Fruit fly (Drosophila melanogaster): ENCODE data around the gene ouib.

ouib gene

DNA sequence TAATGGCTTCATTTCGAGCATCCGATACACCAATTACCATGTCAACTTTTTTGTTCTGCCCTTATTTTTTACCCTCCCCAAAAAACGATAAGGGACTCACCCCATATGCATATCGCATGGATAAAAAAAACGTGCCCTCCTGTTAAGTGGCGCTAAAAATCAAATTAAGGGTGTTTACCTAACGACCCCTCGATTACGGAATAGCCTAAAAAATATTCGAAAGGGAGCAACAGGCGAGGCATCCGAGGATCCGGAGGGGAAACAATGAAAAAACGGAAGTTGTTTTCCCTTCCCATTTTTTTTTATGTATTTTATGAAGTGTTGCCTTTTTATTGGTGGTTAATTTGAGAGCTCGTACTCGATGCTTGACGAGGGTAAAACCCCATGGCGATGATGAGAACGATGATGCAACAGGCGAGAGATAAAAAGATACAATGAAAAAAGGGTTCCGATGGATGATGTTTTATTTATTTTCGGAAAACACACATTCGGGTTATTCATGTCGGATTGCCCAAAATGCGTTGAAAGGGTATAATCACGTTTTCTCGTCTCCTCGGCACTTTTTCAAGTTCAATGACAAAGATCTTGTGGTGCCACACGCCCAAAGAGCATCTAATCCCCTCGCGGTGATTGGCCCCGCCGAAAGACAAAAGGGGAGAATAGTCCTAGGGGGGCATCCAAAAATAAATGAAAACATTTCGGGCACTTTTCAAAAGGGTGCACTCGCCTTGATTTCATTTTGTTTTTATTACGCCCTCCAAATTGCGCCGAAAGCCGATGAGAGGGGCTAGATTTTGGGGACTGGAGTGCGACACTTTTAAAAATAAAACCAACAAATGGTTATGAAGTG lies 40.7 kb upstream of the ouib start, which contains the start of gene CG44227 (continued):
- TF ChIP-seq ERR (GFP tag; optimal IDR thresholded peaks at IDR 0.05) (no peak), CG17568 (GFP tag; optimal IDR thresholded peaks at IDR 0.05) (no peak), Nf-YC (tag; optimal IDR thresholded peaks at IDR 0.05) (peak; percentile 49), CG31388 (GFP tag; optimal IDR thresholded peaks at IDR 0.05) (no peak), CG4282 (GFP tag; optimal IDR thresholded peaks at IDR 0.05) (no peak), jumu (GFP tag; optimal IDR thresholded peaks at IDR 0.05) (no peak), CG17912 (GFP tag; optimal IDR thresholded peaks at IDR 0.05) (no peak), grn (GFP tag; optimal IDR thresholded peaks at IDR 0.05) (peak; percentile 3), tll (GFP tag; optimal IDR thresholded peaks at IDR 0.05) (peak in 1 of 2 experiments; percentile 26), Hey (tag; optimal IDR thresholded peaks at IDR 0.05) (no peak), seq (GFP tag; IDR thresholded peaks at IDR 0.05) (no peak), CG13287 (GFP tag; IDR thresholded peaks at IDR 0.05; ENCODE audit: partially characterized antibody) (no peak), CG32532 (GFP tag; IDR thresholded peaks at IDR 0.05) (no peak), CG2712 (tag; optimal IDR thresholded peaks at IDR 0.05) (no peak), CG34376 (GFP tag; optimal IDR thresholded peaks at IDR 0.05) (no peak), slbo (GFP tag; IDR thresholded peaks at IDR 0.05) (no peak), lov (optimal IDR thresholded peaks at IDR 0.05) (no peak), lov (GFP tag; IDR thresholded peaks at IDR 0.05) (no peak), z (GFP tag; IDR thresholded peaks at IDR 0.05) (peak; percentile 26; the same call in 1 of the 3 replicates), E2f1 (GFP tag; IDR thresholded peaks at IDR 0.05) (no peak), Ada2b (GFP tag; IDR thresholded peaks at IDR 0.05) (no peak), CG12391 (tag; optimal IDR thresholded peaks at IDR 0.05) (no peak), scrt (GFP tag; optimal IDR thresholded peaks at IDR 0.05) (peak; percentile 80), nau (GFP tag; optimal IDR thresholded peaks at IDR 0.05) (no peak), PHDP (tag; optimal IDR thresholded peaks at IDR 0.05) (no peak), sc (optimal IDR thresholded peaks at IDR 0.05) (no peak), sc (GFP tag; optimal IDR thresholded peaks at IDR 0.05) (no peak), toy (GFP tag; IDR thresholded peaks at IDR 0.05) (no peak), ato (GFP tag; IDR thresholded peaks at IDR 0.05; ENCODE audit: partially characterized antibody) (no peak), CG10543 (GFP tag; optimal IDR thresholded peaks at IDR 0.05) (no peak), D19A (tag; optimal IDR thresholded peaks at IDR 0.05) (peak; percentile 68), CG11723 (GFP tag; optimal IDR thresholded peaks at IDR 0.05) (no peak), gsb-n (tag; optimal IDR thresholded peaks at IDR 0.05) (peak; percentile 47)

- TF ChIP-seq CG12071 (GFP tag; optimal IDR thresholded peaks at IDR 0.05) (no peak), Nf-YC (tag; optimal IDR thresholded peaks at IDR 0.05) (peak; percentile 73), seq (GFP tag; IDR thresholded peaks at IDR 0.05) (peak; percentile 9; the same call in 1 of the 2 replicates), Bteb2 (GFP tag; optimal IDR thresholded peaks at IDR 0.05) (no peak), Nf-YB (GFP tag; optimal IDR thresholded peaks at IDR 0.05) (peak; percentile 85), onecut (GFP tag; IDR thresholded peaks at IDR 0.05) (peak; percentile 62; the same call in 1 of the 2 replicates), vnd (GFP tag; IDR thresholded peaks at IDR 0.05; ENCODE audit: partially characterized antibody) (no peak), CG10321 (GFP tag; IDR thresholded peaks at IDR 0.05) (no peak), CG7745 (tag; optimal IDR thresholded peaks at IDR 0.05) (no peak), Hey (tag; optimal IDR thresholded peaks at IDR 0.05) (no peak), sqz (GFP tag; optimal IDR thresholded peaks at IDR 0.05) (peak; percentile 85)
Measured at dm6 chr3R:8686446-8686845, 38.8 kb upstream of the ouib start.
